Fruit fly (Drosophila melanogaster): ENCODE measurements around the gene CG31517.

CG31517 gene

DNA sequence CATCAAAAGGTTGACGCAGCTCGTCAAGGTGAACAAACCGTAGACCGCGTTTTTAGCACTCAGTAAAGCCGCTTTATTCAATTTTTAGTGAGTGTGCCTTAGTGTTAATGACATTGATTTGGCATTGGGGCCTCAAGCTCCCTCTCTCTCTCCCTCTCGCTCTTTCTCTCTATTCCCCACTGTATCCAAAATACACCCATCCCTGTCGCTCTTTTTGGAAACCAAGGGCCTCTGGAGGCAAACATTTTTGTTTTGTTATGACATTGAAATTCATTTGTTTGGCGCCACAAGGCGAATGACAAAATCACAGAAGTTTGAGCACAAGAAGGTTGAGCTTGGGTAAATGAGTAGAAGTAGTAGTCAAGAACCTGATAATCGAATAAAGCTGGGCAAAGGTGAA lies 24.4 kb downstream of the CG31517 start:
- TF ChIP-seq h (optimal IDR thresholded peaks at IDR 0.05) (no peak), Myc (optimal IDR thresholded peaks at IDR 0.05) (no peak), Sin3A (optimal IDR thresholded peaks at IDR 0.05) (no peak), psq (optimal IDR thresholded peaks at IDR 0.05) (no peak), insv (optimal IDR thresholded peaks at IDR 0.05) (no peak), ttk (optimal IDR thresholded peaks at IDR 0.05) (no peak)

dm6 chr3R:13974741-13975245 lies 26.6 kb downstream of the CG31517 start:
- TF ChIP-seq h (optimal IDR thresholded peaks at IDR 0.05), result no peak
- no peak for TF ChIP-seq Sin3A (optimal IDR thresholded peaks at IDR 0.05)
- TF ChIP-seq insv (optimal IDR thresholded peaks at IDR 0.05), result no peak
- no peak for TF ChIP-seq ttk (optimal IDR thresholded peaks at IDR 0.05)
- no peak for TF ChIP-seq psq (optimal IDR thresholded peaks at IDR 0.05)
- TF ChIP-seq Myc (optimal IDR thresholded peaks at IDR 0.05), result no peak

dm6 chr3R:13976070-13976492 lies 27.9 kb downstream of the CG31517 start:
- TF ChIP-seq psq (optimal IDR thresholded peaks at IDR 0.05) (no peak), Sin3A (optimal IDR thresholded peaks at IDR 0.05) (no peak), ttk (optimal IDR thresholded peaks at IDR 0.05) (no peak), Myc (optimal IDR thresholded peaks at IDR 0.05) (no peak), insv (optimal IDR thresholded peaks at IDR 0.05) (no peak), h (optimal IDR thresholded peaks at IDR 0.05) (no peak)

- TF ChIP-seq insv (optimal IDR thresholded peaks at IDR 0.05) (no peak), ttk (optimal IDR thresholded peaks at IDR 0.05) (no peak), psq (optimal IDR thresholded peaks at IDR 0.05) (no peak), Sin3A (optimal IDR thresholded peaks at IDR 0.05) (no peak), Myc (optimal IDR thresholded peaks at IDR 0.05) (no peak), h (optimal IDR thresholded peaks at IDR 0.05) (no peak)
Observed at dm6 chr3R:13977126-13977991, 29.1 kb downstream of the CG31517 start.

DNA sequence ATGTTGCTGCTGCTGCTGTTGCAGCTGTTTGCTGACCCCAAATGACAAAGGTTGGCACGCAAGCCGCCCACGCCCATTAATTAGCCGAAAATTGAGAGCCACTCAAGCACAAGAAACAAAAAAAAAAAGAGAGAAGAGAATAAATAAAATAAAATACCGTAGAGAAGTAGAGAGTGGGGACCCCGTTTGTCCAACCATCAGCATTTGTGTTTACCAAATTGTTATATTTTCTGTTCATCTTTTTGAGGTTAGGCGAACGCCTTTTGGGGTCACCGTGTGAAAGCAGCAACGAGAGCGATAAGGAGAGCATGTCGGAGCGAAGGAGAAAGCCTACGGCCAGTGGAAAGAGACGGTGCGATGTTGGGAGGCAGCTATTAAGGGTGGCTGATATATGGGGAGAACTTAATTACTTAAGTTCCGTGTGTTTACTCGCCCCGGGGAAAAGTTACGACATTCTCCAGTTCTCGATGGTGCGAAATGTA lies 29.9 kb downstream of the CG31517 start:
- TF ChIP-seq insv (optimal IDR thresholded peaks at IDR 0.05) (no peak), psq (optimal IDR thresholded peaks at IDR 0.05) (no peak), Sin3A (optimal IDR thresholded peaks at IDR 0.05) (no peak), h (optimal IDR thresholded peaks at IDR 0.05) (no peak), ttk (optimal IDR thresholded peaks at IDR 0.05) (no peak), Myc (optimal IDR thresholded peaks at IDR 0.05) (no peak)

DNA sequence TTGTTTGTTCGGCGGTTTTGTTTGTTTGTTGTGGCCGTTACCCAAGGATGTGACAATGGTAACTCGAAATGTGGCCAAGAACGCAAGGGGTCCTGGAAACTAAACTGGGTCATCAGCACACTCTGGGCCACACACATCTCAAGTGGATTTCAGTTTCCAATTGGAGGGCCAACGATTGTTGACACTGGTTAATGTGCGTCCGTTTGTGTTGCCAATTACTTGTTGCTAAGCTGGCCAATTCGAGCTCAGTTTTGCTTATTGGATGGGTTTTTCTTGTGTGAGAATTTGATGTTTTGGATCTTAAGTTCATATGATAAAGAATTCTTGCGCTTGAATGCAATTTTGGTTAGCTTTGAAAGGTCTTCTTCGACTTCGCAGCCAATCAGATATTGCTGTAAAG lies 32.7 kb downstream of the CG31517 start:
- TF ChIP-seq Sin3A (optimal IDR thresholded peaks at IDR 0.05), result no peak
- no peak for TF ChIP-seq ttk (optimal IDR thresholded peaks at IDR 0.05)
- TF ChIP-seq insv (optimal IDR thresholded peaks at IDR 0.05), result no peak
- no peak for TF ChIP-seq Myc (optimal IDR thresholded peaks at IDR 0.05)
- TF ChIP-seq psq (optimal IDR thresholded peaks at IDR 0.05), result no peak
- no peak for TF ChIP-seq h (optimal IDR thresholded peaks at IDR 0.05)

dm6 chr3R:13981584-13981983 lies 33.4 kb downstream of the CG31517 start:
- no peak for TF ChIP-seq Myc (optimal IDR thresholded peaks at IDR 0.05)
- no peak for TF ChIP-seq ttk (optimal IDR thresholded peaks at IDR 0.05)
- TF ChIP-seq insv (optimal IDR thresholded peaks at IDR 0.05), result no peak
- TF ChIP-seq Sin3A (optimal IDR thresholded peaks at IDR 0.05), result no peak
- TF ChIP-seq psq (optimal IDR thresholded peaks at IDR 0.05), result no peak
- TF ChIP-seq h (optimal IDR thresholded peaks at IDR 0.05), result no peak

- TF ChIP-seq psq (optimal IDR thresholded peaks at IDR 0.05), result no peak
- TF ChIP-seq ttk (optimal IDR thresholded peaks at IDR 0.05), result no peak
- TF ChIP-seq Myc (optimal IDR thresholded peaks at IDR 0.05), result no peak
- TF ChIP-seq h (optimal IDR thresholded peaks at IDR 0.05), result no peak
- no peak for TF ChIP-seq insv (optimal IDR thresholded peaks at IDR 0.05)
- TF ChIP-seq Sin3A (optimal IDR thresholded peaks at IDR 0.05), result no peak
Observed at dm6 chr3R:13982298-13982846, 34.2 kb downstream of the CG31517 start.

DNA sequence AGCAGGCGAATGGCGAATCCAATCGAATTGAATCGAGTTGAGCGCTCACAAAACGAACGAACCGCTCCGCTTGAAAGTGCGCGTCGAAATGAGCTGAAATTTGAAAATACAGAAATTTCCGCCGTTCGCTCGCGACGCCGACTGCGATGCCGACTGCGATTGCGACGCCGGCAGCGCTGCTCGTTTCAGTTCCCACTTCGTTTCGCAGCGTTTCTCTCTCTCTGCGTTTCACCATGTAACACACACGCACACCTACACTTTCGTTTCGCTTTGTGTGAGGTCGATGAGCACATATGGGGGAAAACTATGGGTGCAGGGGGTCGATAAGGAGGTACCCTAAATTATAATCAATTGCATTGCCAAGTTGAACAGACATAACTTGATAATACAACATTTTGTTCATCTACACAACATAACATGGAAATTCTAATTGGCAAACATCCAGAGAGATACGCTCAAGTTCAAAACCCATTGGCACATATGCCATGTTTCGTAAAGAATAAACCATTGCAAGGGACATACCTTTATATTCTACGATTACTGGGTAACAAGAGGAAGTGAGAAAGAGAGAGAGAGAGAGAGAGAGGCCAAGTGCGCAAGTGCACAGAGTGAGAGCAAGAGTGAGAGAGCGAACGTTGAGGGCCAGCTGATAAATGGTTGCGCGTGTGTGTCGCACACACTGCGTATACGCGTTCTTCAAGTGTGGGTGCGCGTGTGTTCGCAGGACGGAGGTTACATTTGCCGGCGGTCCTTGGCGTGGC lies 35.2 kb downstream of the CG31517 start:
- TF ChIP-seq psq (optimal IDR thresholded peaks at IDR 0.05) (no peak), insv (optimal IDR thresholded peaks at IDR 0.05) (no peak), Myc (optimal IDR thresholded peaks at IDR 0.05) (no peak), Sin3A (optimal IDR thresholded peaks at IDR 0.05) (no peak), ttk (optimal IDR thresholded peaks at IDR 0.05) (no peak), h (optimal IDR thresholded peaks at IDR 0.05) (no peak)

- TF ChIP-seq psq (optimal IDR thresholded peaks at IDR 0.05), result no peak
- TF ChIP-seq Sin3A (optimal IDR thresholded peaks at IDR 0.05), result no peak
- no peak for TF ChIP-seq ttk (optimal IDR thresholded peaks at IDR 0.05)
Observed at dm6 chr3R:13984922-13985581, 36.8 kb downstream of the CG31517 start.

DNA sequence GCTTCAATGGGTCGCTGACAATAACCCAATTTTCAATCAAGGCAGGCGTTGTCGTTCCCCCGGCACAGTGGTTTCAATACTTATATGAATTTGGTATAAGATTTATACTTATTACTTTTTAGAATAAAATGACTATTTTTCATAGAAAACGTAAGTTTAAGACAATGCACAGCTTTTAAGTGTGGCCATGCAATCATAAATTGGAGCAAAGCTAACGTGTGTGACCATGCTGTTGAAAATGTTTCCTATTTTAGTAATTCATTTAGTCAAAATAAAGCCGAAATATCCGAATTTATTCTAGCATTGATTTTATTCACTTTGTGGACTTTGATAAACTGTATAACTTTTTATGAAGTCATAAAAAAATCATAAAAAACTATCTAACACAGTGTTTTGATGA lies 38.4 kb downstream of the CG31517 start:
- TF ChIP-seq h (optimal IDR thresholded peaks at IDR 0.05) (no peak), Sin3A (optimal IDR thresholded peaks at IDR 0.05) (no peak), insv (optimal IDR thresholded peaks at IDR 0.05) (no peak), psq (optimal IDR thresholded peaks at IDR 0.05) (no peak), Myc (optimal IDR thresholded peaks at IDR 0.05) (no peak), ttk (optimal IDR thresholded peaks at IDR 0.05) (no peak)
